Worm (Caenorhabditis elegans) whole organism, young adult: Measurements from ENCODE around the gene Y11D7A.8.

Source experiments
- F23B12.7 ChIP-seq: sonication (generic microtip); optimal IDR thresholded peaks from 2 replicates; lab custom pipeline; 2017; ENCODE audit warnings: missing genetic modification characterization, mild to moderate bottlenecking, missing compliant biosample characterization, antibody characterized with exemption, moderate library complexity; ENCODE audit not compliant: insufficient read depth
- bed-2 ChIP-seq: fragments of 200-800 bp; sonication (Bioruptor generic); IDR thresholded peaks from 2 replicates; pipeline ENCODE4 v1.3.6; 2022; ENCODE audit warnings: missing genetic modification reagents, missing genetic modification characterization, missing compliant biosample characterization
- ceh-100 ChIP-seq: fragments of 200-800 bp; sonication (Bioruptor generic); IDR thresholded peaks from 2 replicates; pipeline ENCODE4 v1.3.6; 2022; ENCODE audit warnings: missing genetic modification reagents, missing genetic modification characterization, missing compliant biosample characterization
- pha-4 ChIP-seq: fragments of 150-350 bp; sonication (generic microtip); optimal IDR thresholded peaks from 2 replicates; lab custom pipeline; 2014; ENCODE audit warnings: missing biosample characterization, missing genetic modification reagents, missing genetic modification characterization
- snpc-3.4 ChIP-seq: sonication (generic microtip); optimal IDR thresholded peaks from 2 replicates; lab custom pipeline; 2017; ENCODE audit warnings: missing genetic modification characterization, mild to moderate bottlenecking, missing compliant biosample characterization, antibody characterized with exemption, moderate library complexity, missing genotype, missing genetic modification reagents

DNA sequence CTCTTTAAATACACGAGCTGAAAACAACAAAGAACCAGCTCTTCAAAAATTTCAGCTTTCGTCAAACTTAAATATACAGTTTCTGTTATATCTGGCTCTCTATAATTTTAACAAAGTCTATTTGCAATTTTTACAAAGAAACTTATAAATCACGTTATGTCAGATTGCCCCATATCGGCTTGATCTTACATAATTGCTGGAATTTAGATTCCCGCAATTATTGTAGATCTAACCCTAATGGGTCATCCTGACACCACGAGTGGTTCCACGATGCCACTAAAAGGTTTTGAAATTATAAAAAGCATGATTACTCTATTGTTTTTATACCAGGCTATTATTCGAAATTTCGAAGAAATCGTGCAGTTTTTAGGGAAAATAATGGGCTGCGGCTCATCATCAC is at the start of gene Y11D7A.8:
- TF ChIP-seq bed-2 (GFP tag; lab: Robert Waterston, UW), result no peak
- TF ChIP-seq snpc-3.4 (tag; lab: Kevin White, UChicago), result no peak
- TF ChIP-seq pha-4 (tag; lab: Kevin White, UChicago), result no peak
- no peak for TF ChIP-seq F23B12.7
- TF ChIP-seq ceh-100, result no peak
